Worm (Caenorhabditis elegans) whole organism, L4/young adult: ENCODE results near the gene rbmx-2.

Source experiments
- W03F9.2 ChIP-seq: fragments of 150-350 bp; optimal IDR thresholded peaks from 2 replicates; lab custom pipeline; 2014; ENCODE audit warnings: missing biosample characterization, missing genetic modification characterization
- dao-5 ChIP-seq: sonication (generic microtip); optimal IDR thresholded peaks from 2 replicates; lab custom pipeline; 2016; ENCODE audit warnings: missing genotype, missing genetic modification characterization, moderate library complexity, missing compliant biosample characterization
- him-1 ChIP-seq: sonication (generic microtip); optimal IDR thresholded peaks from 2 replicates; lab custom pipeline; 2016; ENCODE audit warnings: missing genotype, missing genetic modification reagents, missing genetic modification characterization, missing compliant biosample characterization

- TF ChIP-seq him-1 (tag; lab: Kevin White, UChicago) (no peak), dao-5 (tag; lab: Kevin White, UChicago) (no peak), W03F9.2 (tag; lab: Kevin White, UChicago) (no peak)
Observed at ce11 chrII:6226995-6227394, 30.2 kb upstream of the rbmx-2 start, which contains the start of gene srsy-2.
